Worm (Caenorhabditis elegans) whole organism, midembryonic: ENCODE measurements around the gene pros-1.

Experiments used
- cog-1 ChIP-seq: sonication (generic microtip); optimal IDR thresholded peaks from 2 replicates; lab custom pipeline; 2016; ENCODE audit warnings: missing genetic modification characterization, missing compliant biosample characterization
- flt-1 ChIP-seq: fragments of 200-800 bp; sonication (Bioruptor generic); IDR thresholded peaks from 2 replicates; pipeline ENCODE4 v1.3.6; 2022; ENCODE audit warnings: missing genetic modification characterization, missing compliant biosample characterization
- med-1 ChIP-seq: sonication (generic microtip); optimal IDR thresholded peaks from 2 replicates; lab custom pipeline; 2017; ENCODE audit warnings: missing genetic modification characterization, mild to moderate bottlenecking, missing compliant biosample characterization, antibody characterized with exemption, missing genetic modification reagents; ENCODE audit not compliant: insufficient read depth
- tab-1 ChIP-seq: fragments of 200-800 bp; sonication (Bioruptor generic); IDR thresholded peaks from 2 replicates; pipeline ENCODE4 v1.3.6; 2022; ENCODE audit warnings: missing genetic modification characterization, missing compliant biosample characterization

DNA sequence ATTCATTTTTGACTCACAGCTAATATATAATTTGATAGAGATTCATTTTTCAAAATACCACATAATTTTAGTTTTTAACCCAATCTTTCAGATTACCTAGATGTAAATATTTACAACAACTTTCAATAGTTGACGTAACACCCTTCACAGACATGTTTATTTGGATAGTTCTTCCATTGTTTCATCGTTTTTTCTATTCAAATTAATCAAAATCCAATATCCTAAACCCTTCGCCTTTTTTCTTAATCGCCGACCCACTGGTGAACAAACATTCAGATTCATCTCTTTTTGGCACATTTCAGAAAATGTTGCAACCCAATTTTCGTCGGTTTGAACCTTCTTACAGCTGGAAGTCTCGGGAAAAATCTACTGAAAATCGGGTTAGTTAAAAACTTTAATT is 31.9 kb downstream of the pros-1 start, which contains the start of gene K06H7.1:
- no peak for TF ChIP-seq med-1
- TF ChIP-seq cog-1 (tag; lab: Kevin White, UChicago), result no peak
- no peak for TF ChIP-seq flt-1 (GFP tag; lab: Robert Waterston, UW)
- TF ChIP-seq tab-1 (GFP tag; lab: Robert Waterston, UW), result no peak
